Worm (Caenorhabditis elegans): ENCODE results near the gene mig-2.
A peak's percentile ranks its signal among the peaks of the same experiment; 100 is the strongest.

mig-2 gene

ce11 chrX:11576429-11577088 lies 28.2 kb downstream of the mig-2 start (continued):
- TF ChIP-seq aly-2 (tag; optimal IDR thresholded peaks at IDR 0.05), result no peak
- TF ChIP-seq lin-38 (GFP tag; IDR thresholded peaks at IDR 0.05), result no peak
- TF ChIP-seq ceh-62 (tag; optimal IDR thresholded peaks at IDR 0.05), result no peak
- TF ChIP-seq hmg-1.1 (GFP tag; IDR thresholded peaks at IDR 0.05), result 0 out of 2 replicates have a peak, but pooled peaks have one; percentile 38
- TF ChIP-seq mes-2 (tag; optimal IDR thresholded peaks at IDR 0.05; ENCODE audit: poor library complexity, severe bottlenecking), result no peak
- peak; percentile 37 for TF ChIP-seq hlh-11 (tag; optimal IDR thresholded peaks at IDR 0.05)

ce11 chrX:11585375-11585774 lies 37.0 kb downstream of the mig-2 start, which contains the start of gene abts-2:
TSS of gene abts-2 (plus strand) at chrX:11585675.
- TF ChIP-seq R02D3.7 (tag; optimal IDR thresholded peaks at IDR 0.05) (no peak), pha-4 (GFP tag; IDR thresholded peaks at IDR 0.05) (no peak), pha-4 (tag; optimal IDR thresholded peaks at IDR 0.05) (no peak), jun-1 (tag; optimal IDR thresholded peaks at IDR 0.05) (no peak), hlh-30 (tag; optimal IDR thresholded peaks at IDR 0.05; ENCODE audit: insufficient read depth) (no peak), ztf-11 (tag; optimal IDR thresholded peaks at IDR 0.05) (no peak), tag-97 (GFP tag; IDR thresholded peaks at IDR 0.05) (no peak), lin-38 (GFP tag; IDR thresholded peaks at IDR 0.05) (no peak), nhr-25 (tag; optimal IDR thresholded peaks at IDR 0.05; ENCODE audit: borderline replicate concordance, insufficient read depth) (no peak), daf-19 (GFP tag; conservative IDR thresholded peaks at IDR 0.05) (no peak), aly-2 (tag; optimal IDR thresholded peaks at IDR 0.05) (no peak), Y105C5A.15 (GFP tag; IDR thresholded peaks at IDR 0.05) (no peak), egl-43 (GFP tag; IDR thresholded peaks at IDR 0.05) (no peak), ceh-44 (GFP tag; IDR thresholded peaks at IDR 0.05) (no peak), duxl-1 (tag; optimal IDR thresholded peaks at IDR 0.05; ENCODE audit: poor library complexity) (no peak), daf-16 (GFP tag; optimal IDR thresholded peaks at IDR 0.05) (no peak), daf-16 (tag; optimal IDR thresholded peaks at IDR 0.05) (no peak)

ce11 chrX:11585894-11586293 lies 37.5 kb downstream of the mig-2 start:
- TF ChIP-seq unc-62 (GFP tag; optimal IDR thresholded peaks at IDR 0.05 in 1 of 2), result peak in 1 of 2 experiments; percentile 65
- no peak for TF ChIP-seq unc-62 (tag; optimal IDR thresholded peaks at IDR 0.05)
- no peak for TF ChIP-seq fkh-10 (GFP tag; optimal IDR thresholded peaks at IDR 0.05)

ce11 chrX:11590545-11590944 lies 42.1 kb downstream of the mig-2 start:
- TF ChIP-seq duxl-1 (tag; optimal IDR thresholded peaks at IDR 0.05; ENCODE audit: poor library complexity), result no peak
- TF ChIP-seq dmd-8 (GFP tag; IDR thresholded peaks at IDR 0.05), result no peak
- TF ChIP-seq cey-2 (tag; optimal IDR thresholded peaks at IDR 0.05; ENCODE audit: borderline replicate concordance, insufficient read depth), result no peak
- no peak for TF ChIP-seq nhr-102 (tag; optimal IDR thresholded peaks at IDR 0.05)
- TF ChIP-seq unc-130 (GFP tag; optimal IDR thresholded peaks at IDR 0.05), result no peak
- no peak for TF ChIP-seq mdl-1 (tag; optimal IDR thresholded peaks at IDR 0.05)
- no peak for TF ChIP-seq snpc-1.2 (GFP tag; IDR thresholded peaks at IDR 0.05)
- no peak for TF ChIP-seq mes-2 (tag; optimal IDR thresholded peaks at IDR 0.05; ENCODE audit: poor library complexity, severe bottlenecking)
- TF ChIP-seq spr-1 (tag; optimal IDR thresholded peaks at IDR 0.05), result no peak
- TF ChIP-seq egl-43 (GFP tag; IDR thresholded peaks at IDR 0.05), result no peak
- no peak for TF ChIP-seq ama-1 (optimal IDR thresholded peaks at IDR 0.05)

- TF ChIP-seq ceh-62 (tag; optimal IDR thresholded peaks at IDR 0.05) (no peak), F44E2.7 (GFP tag; IDR thresholded peaks at IDR 0.05) (no peak), zfp-2 (tag; optimal IDR thresholded peaks at IDR 0.05) (no peak), ceh-82 (tag; optimal IDR thresholded peaks at IDR 0.05) (no peak), F49E8.2 (tag; optimal IDR thresholded peaks at IDR 0.05; ENCODE audit: borderline replicate concordance) (no peak), duxl-1 (tag; optimal IDR thresholded peaks at IDR 0.05; ENCODE audit: poor library complexity) (no peak), zip-11 (GFP tag; IDR thresholded peaks at IDR 0.05) (no peak), F26F4.8 (GFP tag; conservative IDR thresholded peaks at IDR 0.05) (no peak), nhr-6 (tag; optimal IDR thresholded peaks at IDR 0.05) (no peak), F10B5.3 (tag; optimal IDR thresholded peaks at IDR 0.05) (no peak), set-16 (GFP tag; IDR thresholded peaks at IDR 0.05) (no peak), daf-16 (GFP tag; optimal IDR thresholded peaks at IDR 0.05) (no peak), daf-16 (tag; optimal IDR thresholded peaks at IDR 0.05) (no peak), pqm-1 (tag; optimal IDR thresholded peaks at IDR 0.05) (no peak)
Observed at ce11 chrX:11591620-11592019, 43.2 kb downstream of the mig-2 start, which contains the start of gene F52D10.2. TSS of gene F52D10.2 (minus strand) at chrX:11591720.
